Worm (Caenorhabditis elegans) whole organism, L3 larva: ENCODE data around the gene sap-140.

Experiments
- aly-2 ChIP-seq: fragments of 150-350 bp; optimal IDR thresholded peaks from 2 replicates; lab custom pipeline; 2014; ENCODE audit warnings: missing biosample characterization, missing genetic modification characterization
- ama-1 ChIP-seq: fragments of 150-350 bp; optimal IDR thresholded peaks from 2 replicates; lab custom pipeline; 2018
- ceh-9 ChIP-seq: sonication (generic microtip); optimal IDR thresholded peaks from 2 replicates; lab custom pipeline; 2018; ENCODE audit warnings: missing biosample characterization, missing genetic modification characterization
- egl-5 ChIP-seq: fragments of 150-350 bp; optimal IDR thresholded peaks from 2 replicates; lab custom pipeline; 2017; ENCODE audit warnings: missing biosample characterization, missing genetic modification reagents, missing genetic modification characterization, inconsistent platforms
- elt-2 ChIP-seq: sonication (generic microtip); optimal IDR thresholded peaks from 2 replicates; lab custom pipeline; 2016; ENCODE audit warnings: missing genetic modification reagents, mild to moderate bottlenecking, missing genetic modification characterization, missing compliant biosample characterization
- elt-3 ChIP-seq, 3 experiments: fragments of 150-350 bp in 1 of 3; sonication (generic microtip) in 2 of 3; optimal IDR thresholded peaks; 2 replicates in 2 of 3; 4 replicates in 1 of 3; lab custom pipeline; 2014 to 2017; ENCODE audit warnings: missing biosample characterization in 3 of 3, missing genetic modification characterization in 3 of 3
- eor-1 ChIP-seq, 2 experiments: fragments of 150-350 bp; optimal IDR thresholded peaks; 2 replicates each; lab custom pipeline; 2014 to 2018; ENCODE audit warnings: missing biosample characterization in 2 of 2, missing genetic modification characterization in 2 of 2
- fkh-10 ChIP-seq: sonication (generic microtip); optimal IDR thresholded peaks from 2 replicates; lab custom pipeline; 2017; ENCODE audit warnings: missing biosample characterization, missing genetic modification reagents, missing genetic modification characterization
- fkh-2 ChIP-seq: fragments of 150-350 bp; optimal IDR thresholded peaks from 2 replicates; lab custom pipeline; 2014; ENCODE audit warnings: missing biosample characterization, missing genetic modification reagents, missing genetic modification characterization
- fos-1 ChIP-seq: fragments of 150-350 bp; optimal IDR thresholded peaks from 2 replicates; lab custom pipeline; 2014; ENCODE audit warnings: missing biosample characterization, missing genetic modification characterization
- lin-15B ChIP-seq: fragments of 150-350 bp; optimal IDR thresholded peaks from 2 replicates; lab custom pipeline; 2014; ENCODE audit warnings: missing biosample characterization, missing genetic modification characterization
- mdl-1 ChIP-seq: fragments of 150-350 bp; optimal IDR thresholded peaks from 2 replicates; lab custom pipeline; 2014; ENCODE audit warnings: missing biosample characterization, missing genetic modification characterization
- nfya-1 ChIP-seq: sonication (generic microtip); optimal IDR thresholded peaks from 2 replicates; lab custom pipeline; 2017; ENCODE audit warnings: missing genetic modification characterization, mild to moderate bottlenecking, missing compliant biosample characterization, antibody characterized with exemption, moderate library complexity; ENCODE audit not compliant: insufficient read depth
- nhr-12 ChIP-seq: fragments of 150-350 bp; optimal IDR thresholded peaks from 2 replicates; lab custom pipeline; 2014; ENCODE audit warnings: missing biosample characterization, missing genetic modification characterization
- nhr-23 ChIP-seq: fragments of 150-350 bp; optimal IDR thresholded peaks from 2 replicates; lab custom pipeline; 2014; ENCODE audit warnings: missing biosample characterization, missing genetic modification reagents, missing genetic modification characterization
- nhr-25 ChIP-seq: sonication (generic microtip); optimal IDR thresholded peaks from 2 replicates; lab custom pipeline; 2017; ENCODE audit warnings: missing biosample characterization, missing genetic modification characterization
- nhr-43 ChIP-seq: sonication (generic microtip); optimal IDR thresholded peaks from 2 replicates; lab custom pipeline; 2016; ENCODE audit warnings: mild to moderate bottlenecking, missing genetic modification characterization, missing compliant biosample characterization; ENCODE audit not compliant: poor library complexity, severe bottlenecking
- nhr-76 ChIP-seq: fragments of 150-350 bp; sonication (generic microtip); optimal IDR thresholded peaks from 5 replicates; lab custom pipeline; 2014; ENCODE audit warnings: missing biosample characterization, missing genetic modification characterization
- pqm-1 ChIP-seq: fragments of 150-350 bp; optimal IDR thresholded peaks from 2 replicates; lab custom pipeline; 2017; ENCODE audit warnings: missing biosample characterization, missing genetic modification characterization, inconsistent platforms
- sea-2 ChIP-seq: fragments of 150-350 bp; sonication (generic microtip); optimal IDR thresholded peaks from 4 replicates; lab custom pipeline; 2014; ENCODE audit warnings: missing biosample characterization, missing genetic modification reagents, missing genetic modification characterization
- snpc-4 ChIP-seq: fragments of 150-350 bp; optimal IDR thresholded peaks from 2 replicates; lab custom pipeline; 2014; ENCODE audit warnings: missing biosample characterization, missing genetic modification characterization
- ztf-11 ChIP-seq: fragments of 150-350 bp; optimal IDR thresholded peaks from 2 replicates; lab custom pipeline; 2014; ENCODE audit warnings: missing biosample characterization, missing genetic modification characterization
- ztf-4 ChIP-seq: fragments of 150-350 bp; optimal IDR thresholded peaks from 2 replicates; lab custom pipeline; 2014; ENCODE audit warnings: missing biosample characterization, missing genetic modification characterization

sap-140 gene

ce11 chrIII:7478932-7479331, 20.6 kb upstream of the sap-140 start:
- no peak for TF ChIP-seq ceh-9
- TF ChIP-seq pqm-1 (tag; lab: Kevin White, UChicago), result peak; percentile 90
- peak; percentile 95 for TF ChIP-seq elt-2 (tag; lab: Kevin White, UChicago)
- no peak for TF ChIP-seq fos-1 (tag; lab: Kevin White, UChicago)
- TF ChIP-seq, all 47 proteins: peak for 2

DNA sequence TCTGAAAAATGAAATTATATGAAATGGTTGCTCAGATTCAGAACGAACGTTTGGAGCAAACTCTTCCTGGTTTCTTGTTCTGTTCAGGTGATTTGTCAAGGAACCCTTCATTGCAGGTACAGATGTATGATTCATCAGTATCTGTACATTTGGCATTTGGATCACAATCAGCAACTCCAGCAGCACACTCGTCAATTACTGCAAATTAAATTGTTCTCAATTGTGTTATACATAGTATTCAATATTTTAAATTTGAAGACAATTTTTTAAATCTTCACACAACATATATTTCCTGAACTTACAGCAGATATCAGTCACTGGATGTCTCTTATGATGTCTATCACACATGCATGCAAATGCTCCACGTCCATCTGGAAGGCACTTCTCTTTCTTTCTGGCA, 14.8 kb upstream of the sap-140 start:
- TF ChIP-seq nfya-1 (tag; lab: Kevin White, UChicago) (no peak), nhr-12 (no peak), lin-15B (tag; lab: Kevin White, UChicago) (no peak), eor-1 (tag; optimal IDR thresholded peaks at IDR 0.05; lab: Kevin White, UChicago) (no peak), nhr-76 (no peak), nhr-23 (tag; lab: Kevin White, UChicago) (no peak), pqm-1 (tag; lab: Kevin White, UChicago) (no peak)

- TF ChIP-seq nhr-43 (tag; lab: Kevin White, UChicago) (peak; percentile 3), mdl-1 (peak; percentile 17), fkh-10 (GFP tag; lab: Kevin White, UChicago) (no peak), nfya-1 (tag; lab: Kevin White, UChicago) (peak; percentile 33), elt-3 (tag; optimal IDR thresholded peaks at IDR 0.05; lab: Kevin White, UChicago) (peak in 2 of 3 experiments; percentile 30 to 90), nhr-25 (tag; lab: Kevin White, UChicago) (peak; percentile 83), eor-1 (tag; optimal IDR thresholded peaks at IDR 0.05; lab: Kevin White, UChicago) (no peak)
Measured at ce11 chrIII:7488303-7488702, 11.2 kb upstream of the sap-140 start.

DNA sequence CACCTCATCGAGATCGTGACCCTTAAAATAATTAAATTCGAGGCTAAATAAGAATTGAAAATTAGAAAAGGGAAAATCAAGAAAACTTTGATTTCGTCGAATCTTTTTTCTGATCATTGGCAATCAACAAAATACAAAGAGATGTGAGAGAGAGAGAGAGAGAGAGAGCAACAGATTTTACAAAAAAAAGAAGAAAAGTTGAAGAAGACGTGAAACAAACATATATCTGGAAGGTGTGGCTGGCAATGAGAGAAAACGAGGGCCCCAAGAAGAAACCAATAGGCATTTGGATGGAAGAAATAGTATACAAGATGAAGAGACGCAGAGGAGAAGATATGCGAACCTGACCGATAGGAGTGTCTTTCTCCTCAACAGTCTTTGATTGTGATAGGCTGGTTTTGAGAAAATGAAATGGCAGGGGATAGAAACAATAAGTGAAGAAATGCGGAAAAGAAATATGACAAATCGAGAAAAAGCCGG, 10.4 kb upstream of the sap-140 start, which contains the start of gene mup-4:
Gene mup-4 (minus strand): TSS at position 51 of the 480 bp plus-strand sequence.
- TF ChIP-seq fos-1 (tag; lab: Kevin White, UChicago) (no peak), nhr-25 (tag; lab: Kevin White, UChicago) (peak; percentile 11), nfya-1 (tag; lab: Kevin White, UChicago) (peak; percentile 50)

ce11 chrIII:7490061-7490460, 9.5 kb upstream of the sap-140 start:
- no peak for TF ChIP-seq sea-2 (GFP tag; lab: Kevin White, UChicago)
- peak; percentile 6 for TF ChIP-seq nfya-1 (tag; lab: Kevin White, UChicago)
- TF ChIP-seq elt-3 (tag; optimal IDR thresholded peaks at IDR 0.05; lab: Kevin White, UChicago), result peak in 2 of 3 experiments; percentile 13 to 44
- TF ChIP-seq ztf-11, result no peak
- peak; percentile 20 for TF ChIP-seq nhr-25 (tag; lab: Kevin White, UChicago)
- TF ChIP-seq nhr-43 (tag; lab: Kevin White, UChicago), result peak; percentile 32
- TF ChIP-seq, all 47 proteins: peak for 4

DNA sequence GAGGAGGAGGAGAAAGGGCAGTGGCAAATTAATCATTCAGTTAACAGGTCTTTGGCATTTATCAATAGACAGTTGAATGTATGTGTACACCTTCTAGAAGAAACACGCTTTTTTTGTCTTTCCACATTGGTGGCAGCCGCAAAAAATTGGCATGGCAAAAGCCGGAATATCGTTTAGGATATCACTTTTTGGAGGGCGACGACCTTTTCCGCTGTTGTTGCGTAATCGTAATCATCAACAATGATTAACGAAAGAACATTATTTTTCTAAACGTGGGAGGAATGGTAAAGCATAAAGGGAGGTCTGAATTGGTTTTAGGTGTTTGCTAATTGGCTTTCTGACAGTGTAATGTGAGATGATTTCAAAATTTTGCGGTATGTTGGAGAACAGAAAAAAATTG, 7.6 kb upstream of the sap-140 start:
- TF ChIP-seq nhr-43 (tag; lab: Kevin White, UChicago) (peak; percentile 66), nhr-25 (tag; lab: Kevin White, UChicago) (peak; percentile 74), ztf-4 (no peak), fkh-2 (tag; lab: Kevin White, UChicago) (no peak), nfya-1 (tag; lab: Kevin White, UChicago) (peak; percentile 9)

ce11 chrIII:7494850-7495314, 4.7 kb upstream of the sap-140 start:
- TF ChIP-seq nhr-43 (tag; lab: Kevin White, UChicago), result peak; percentile 43
- TF ChIP-seq nfya-1 (tag; lab: Kevin White, UChicago), result no peak
- TF ChIP-seq ama-1, result peak; percentile 72
- peak; percentile 23 for TF ChIP-seq egl-5 (tag; lab: Kevin White, UChicago)
- TF ChIP-seq pqm-1 (tag; lab: Kevin White, UChicago), result no peak
- TF ChIP-seq aly-2 (tag; lab: Kevin White, UChicago), result no peak

DNA sequence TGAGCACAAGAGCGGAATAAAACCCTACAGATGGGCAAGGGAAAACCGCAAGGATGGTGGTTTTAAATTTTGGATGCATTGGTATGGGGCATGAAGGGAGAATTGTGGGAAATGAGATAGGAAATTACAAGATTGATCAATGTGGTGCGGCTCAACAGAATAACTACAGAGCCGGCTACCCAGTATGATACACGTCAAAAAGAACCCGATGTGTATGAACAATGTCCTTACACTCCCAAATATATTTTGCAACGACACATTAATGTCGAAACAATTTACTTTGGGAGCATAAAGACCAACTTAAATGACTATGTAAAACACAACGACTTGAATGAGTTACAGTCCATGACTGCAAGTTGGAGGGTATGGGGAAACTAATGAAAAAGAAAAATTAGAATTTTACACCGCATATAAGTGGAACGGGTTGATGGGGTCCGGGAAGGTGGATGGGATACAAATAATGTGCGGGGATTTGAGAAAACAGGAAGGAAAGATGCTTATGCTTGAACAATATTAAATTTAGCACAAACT, 3.9 kb upstream of the sap-140 start:
- TF ChIP-seq ama-1, result peak; percentile 14
- TF ChIP-seq snpc-4 (tag; lab: Kevin White, UChicago), result no peak
- TF ChIP-seq, all 47 proteins: peak for 1
